Worm (Caenorhabditis elegans): ENCODE results near the gene F36D4.4.
"Not testable (repeated sequence)": the region's sequence is repeated elsewhere in the genome, so short reads cannot be mapped to it uniquely, and the experiment has no call there.

The F36D4.4 gene

DNA sequence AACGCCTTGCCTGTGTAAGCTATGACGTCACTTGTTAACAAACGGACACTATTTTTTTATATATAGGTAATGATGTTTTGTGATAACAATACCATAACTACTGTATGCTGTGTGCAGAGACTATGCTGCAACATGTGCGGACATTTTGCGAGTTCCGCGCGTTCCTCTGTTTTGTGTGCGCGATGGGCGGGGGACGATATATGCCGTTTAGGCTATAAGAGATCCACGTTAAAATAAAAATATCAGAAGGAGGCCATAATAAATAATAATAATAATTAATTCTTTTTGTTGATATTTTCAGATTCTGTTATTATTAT, 25.5 kb upstream of the F36D4.4 start:
- TF ChIP-seq Y22D7AL.16 (tag; optimal IDR thresholded peaks at IDR 0.05) (no peak), ceh-45 (GFP tag; IDR thresholded peaks at IDR 0.05) (no peak), sdc-2 (tag; optimal IDR thresholded peaks at IDR 0.05) (no peak), ceh-30 (tag; optimal IDR thresholded peaks at IDR 0.05) (no peak), ahr-1 (tag; optimal IDR thresholded peaks at IDR 0.05) (no peak), C38D4.7 (GFP tag; optimal IDR thresholded peaks at IDR 0.05) (no peak), sox-2 (GFP tag; IDR thresholded peaks at IDR 0.05) (no peak), hlh-15 (tag; optimal IDR thresholded peaks at IDR 0.05) (no peak), madf-2 (tag; optimal IDR thresholded peaks at IDR 0.05) (no peak), lin-11 (tag; optimal IDR thresholded peaks at IDR 0.05) (no peak)

DNA sequence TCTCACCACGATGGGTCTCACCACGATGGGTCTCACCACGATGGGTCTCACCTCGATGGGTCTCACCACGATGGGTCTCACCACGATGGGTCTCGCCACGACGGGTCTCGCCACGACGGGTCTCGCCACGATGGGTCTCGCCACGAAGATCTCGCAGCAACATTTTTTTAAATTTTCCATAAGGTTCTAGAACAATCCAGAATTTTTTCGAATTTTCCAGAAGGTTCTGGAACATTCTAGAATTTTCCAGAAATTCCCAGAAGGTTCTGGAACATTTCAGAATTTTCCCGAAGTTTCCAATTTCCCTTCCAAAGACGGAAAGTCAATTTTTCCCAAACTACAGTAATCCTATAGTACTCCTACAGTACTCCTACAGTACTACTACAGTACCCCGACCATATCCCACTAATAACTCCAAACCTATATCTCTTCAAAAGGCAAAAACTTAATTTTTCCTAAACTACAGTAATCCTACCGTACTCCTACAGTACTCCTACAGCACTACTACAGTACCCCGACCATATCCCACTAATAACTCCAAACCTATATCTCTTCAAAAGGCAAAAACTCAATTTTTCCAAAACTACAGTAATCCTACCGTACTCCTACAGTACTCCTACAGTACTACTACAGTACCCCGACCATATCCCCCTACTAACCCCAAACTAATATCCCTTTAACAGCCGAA, 25.0 kb upstream of the F36D4.4 start, which contains the start of gene Y54B9A.1:
Gene Y54B9A.1, minus strand, starts transcription at position 235 of the 688 bp plus-strand sequence.
- TF ChIP-seq ceh-45 (GFP tag; IDR thresholded peaks at IDR 0.05); eyg-1 (tag; optimal IDR thresholded peaks at IDR 0.05); tbx-7 (tag; optimal IDR thresholded peaks at IDR 0.05): not testable (repeated sequence)

DNA sequence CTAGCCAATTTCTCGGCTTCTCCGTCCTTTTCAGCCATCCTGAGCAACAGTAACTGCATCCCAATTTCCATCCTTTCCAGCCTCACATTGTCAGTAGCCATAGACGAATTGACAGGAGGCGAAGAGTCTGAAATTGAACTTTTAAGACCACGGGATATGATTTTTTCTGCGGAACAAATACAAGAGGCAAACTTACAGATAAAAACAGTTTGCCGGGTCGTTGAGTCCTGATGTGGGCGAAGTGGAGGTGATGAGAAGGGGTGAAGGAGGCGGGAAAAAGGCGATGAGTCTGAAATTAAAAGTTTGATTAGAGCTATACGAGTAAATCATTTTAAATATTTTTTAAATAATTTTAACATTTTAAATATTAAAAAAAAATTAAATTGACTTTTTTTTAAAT, 12.7 kb upstream of the F36D4.4 start, which contains the start of gene F36D4.6:
Gene F36D4.6, minus strand, starts transcription at position 101 of the 400 bp plus-strand sequence.
- no peak for TF ChIP-seq ref-2 (tag; optimal IDR thresholded peaks at IDR 0.05)
- no peak for TF ChIP-seq ceh-31 (tag; optimal IDR thresholded peaks at IDR 0.05)
- no peak for TF ChIP-seq sox-2 (GFP tag; IDR thresholded peaks at IDR 0.05)
- TF ChIP-seq K09A11.1 (tag; optimal IDR thresholded peaks at IDR 0.05; ENCODE audit: insufficient read depth), result no peak
- TF ChIP-seq ceh-14 (tag; optimal IDR thresholded peaks at IDR 0.05), result no peak
- no peak for TF ChIP-seq che-1 (tag; optimal IDR thresholded peaks at IDR 0.05)
- no peak for TF ChIP-seq hlh-8 (tag; optimal IDR thresholded peaks at IDR 0.05)
- TF ChIP-seq pax-1 (tag; optimal IDR thresholded peaks at IDR 0.05), result no peak
- no peak for TF ChIP-seq nhr-232 (tag; optimal IDR thresholded peaks at IDR 0.05)
- no peak for TF ChIP-seq mec-3 (tag; optimal IDR thresholded peaks at IDR 0.05; ENCODE audit: borderline replicate concordance)
- TF ChIP-seq odd-2 (tag; optimal IDR thresholded peaks at IDR 0.05), result no peak
- TF ChIP-seq pat-9 (tag; optimal IDR thresholded peaks at IDR 0.05), result no peak
- TF ChIP-seq gmeb-2 (tag; optimal IDR thresholded peaks at IDR 0.05), result no peak
- no peak for TF ChIP-seq K02D7.2 (tag; optimal IDR thresholded peaks at IDR 0.05)
- no peak for TF ChIP-seq pag-3 (tag; optimal IDR thresholded peaks at IDR 0.05; ENCODE audit: borderline replicate concordance)
- TF ChIP-seq syd-9 (tag; optimal IDR thresholded peaks at IDR 0.05), result no peak
- TF ChIP-seq ceh-19 (GFP tag; optimal IDR thresholded peaks at IDR 0.05), result no peak
- no peak for TF ChIP-seq hlh-13 (GFP tag; optimal IDR thresholded peaks at IDR 0.05)

DNA sequence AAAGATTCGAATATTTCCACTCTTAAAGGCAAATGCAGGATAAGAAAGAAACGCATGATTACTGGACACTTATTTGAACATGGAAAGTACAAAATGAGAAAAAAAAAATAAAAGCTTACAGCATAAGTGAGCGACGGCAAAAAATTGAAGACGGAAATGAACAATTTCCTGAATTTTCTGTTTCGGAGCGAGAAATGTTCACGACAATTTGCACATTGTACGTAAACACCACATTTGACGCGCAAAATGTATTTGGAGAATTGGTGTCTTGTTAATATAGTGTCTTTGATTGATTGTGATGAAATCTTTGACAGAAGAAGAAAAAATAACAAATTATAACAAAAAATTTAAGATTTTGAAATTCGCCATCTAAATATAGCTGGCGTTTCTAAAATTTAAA, 11.2 kb upstream of the F36D4.4 start, which contains the start of gene F36D4.5:
Gene F36D4.5, minus strand, starts transcription at position 225 of the 400 bp plus-strand sequence.
- peak; percentile 51 for TF ChIP-seq unc-42 (tag; optimal IDR thresholded peaks at IDR 0.05)
- TF ChIP-seq pqm-1 (tag; optimal IDR thresholded peaks at IDR 0.05), result no peak

DNA sequence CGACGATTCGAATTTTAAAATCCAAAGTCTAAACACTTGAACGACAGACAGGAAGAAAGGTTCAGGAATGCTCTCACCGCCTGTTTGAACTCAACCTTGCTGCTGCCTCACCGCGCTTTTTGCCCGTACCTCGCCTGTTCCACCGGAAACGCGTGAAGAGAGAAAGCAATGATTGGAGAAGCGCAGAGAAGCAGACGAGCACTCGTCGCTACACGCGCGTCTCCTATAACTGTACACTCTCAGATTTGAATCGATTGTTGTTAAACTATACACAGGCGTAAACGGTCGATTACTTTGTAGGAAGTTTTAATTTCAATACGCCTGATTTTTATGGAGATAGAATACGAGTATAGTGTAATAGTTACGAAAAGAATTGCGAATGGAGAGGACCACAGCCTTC, 10.1 kb upstream of the F36D4.4 start:
- peak; percentile 21 for TF ChIP-seq ceh-2 (tag; optimal IDR thresholded peaks at IDR 0.05)
- no peak for TF ChIP-seq ceh-19 (GFP tag; optimal IDR thresholded peaks at IDR 0.05)
- TF ChIP-seq nfya-1 (tag; optimal IDR thresholded peaks at IDR 0.05), result peak; percentile 34
- peak; percentile 82 for TF ChIP-seq ceh-34 (tag; optimal IDR thresholded peaks at IDR 0.05)
- TF ChIP-seq elt-4 (tag; optimal IDR thresholded peaks at IDR 0.05), result no peak
- peak; percentile 32 for TF ChIP-seq ceh-31 (tag; optimal IDR thresholded peaks at IDR 0.05)
- TF ChIP-seq tbx-2 (tag; optimal IDR thresholded peaks at IDR 0.05), result peak; percentile 24
- TF ChIP-seq ttx-3 (tag; optimal IDR thresholded peaks at IDR 0.05), result no peak
- TF ChIP-seq K09A11.1 (tag; optimal IDR thresholded peaks at IDR 0.05; ENCODE audit: insufficient read depth), result no peak
- peak; percentile 38 for TF ChIP-seq pha-2 (tag; optimal IDR thresholded peaks at IDR 0.05)
- TF ChIP-seq ceh-22 (tag; optimal IDR thresholded peaks at IDR 0.05), result peak; percentile 15

Data from whole organism, late embryonic.